Worm (Caenorhabditis elegans): ENCODE data around the gene ZK1240.6.

ce11 chrII:2277418-2277817 lies 45.3 kb downstream of the ZK1240.6 start, which contains the start of gene K09F6.15:
- TF ChIP-seq nhr-28 (tag; optimal IDR thresholded peaks at IDR 0.05) (no peak), nhr-12 (tag; optimal IDR thresholded peaks at IDR 0.05) (no peak), ztf-11 (tag; optimal IDR thresholded peaks at IDR 0.05) (no peak), blmp-1 (tag; optimal IDR thresholded peaks at IDR 0.05) (no peak), unc-120 (tag; optimal IDR thresholded peaks at IDR 0.05; ENCODE audit: poor library complexity, severe bottlenecking) (no peak), mab-5 (tag; optimal IDR thresholded peaks at IDR 0.05) (no peak), lin-32 (GFP tag; optimal IDR thresholded peaks at IDR 0.05) (no peak), nhr-2 (tag; optimal IDR thresholded peaks at IDR 0.05) (no peak), nhr-237 (tag; optimal IDR thresholded peaks at IDR 0.05) (no peak), pha-4 (tag; optimal IDR thresholded peaks at IDR 0.05) (no peak)
